Fruit fly (Drosophila melanogaster): ENCODE measurements around the gene Nnk.

The Nnk gene

DNA sequence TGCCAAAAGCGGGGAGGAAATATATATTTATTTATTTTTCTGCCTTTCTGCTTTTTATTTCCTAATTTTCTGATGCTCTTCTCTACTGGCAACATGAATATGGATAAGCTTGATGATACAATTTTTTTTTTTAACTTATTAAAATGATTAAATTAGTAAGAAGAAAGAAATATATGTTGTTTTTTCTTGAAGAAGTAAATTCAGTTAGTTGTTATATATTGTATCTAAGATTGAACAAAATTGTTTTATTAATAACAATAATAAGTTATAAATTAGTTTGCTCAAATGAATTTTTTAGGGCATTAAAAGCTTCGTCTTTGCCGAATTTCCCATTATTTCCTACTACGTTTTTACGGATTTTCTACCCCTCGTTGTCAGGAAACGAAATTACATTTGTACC, 25.5 kb upstream of the Nnk start (continued):
- no peak for TF ChIP-seq sob (GFP tag; IDR thresholded peaks at IDR 0.05)
- TF ChIP-seq Hmx (GFP tag; optimal IDR thresholded peaks at IDR 0.05): no peak
- no peak for TF ChIP-seq CG9817 (tag; optimal IDR thresholded peaks at IDR 0.05)
- TF ChIP-seq CG9876 (GFP tag; optimal IDR thresholded peaks at IDR 0.05): no peak
- TF ChIP-seq Ada2b (GFP tag; IDR thresholded peaks at IDR 0.05): no peak
- no peak for TF ChIP-seq Lhr (GFP tag; optimal IDR thresholded peaks at IDR 0.05)
- TF ChIP-seq row (GFP tag; IDR thresholded peaks at IDR 0.05): peak; percentile 13; the same call in 1 of the 3 replicates

DNA sequence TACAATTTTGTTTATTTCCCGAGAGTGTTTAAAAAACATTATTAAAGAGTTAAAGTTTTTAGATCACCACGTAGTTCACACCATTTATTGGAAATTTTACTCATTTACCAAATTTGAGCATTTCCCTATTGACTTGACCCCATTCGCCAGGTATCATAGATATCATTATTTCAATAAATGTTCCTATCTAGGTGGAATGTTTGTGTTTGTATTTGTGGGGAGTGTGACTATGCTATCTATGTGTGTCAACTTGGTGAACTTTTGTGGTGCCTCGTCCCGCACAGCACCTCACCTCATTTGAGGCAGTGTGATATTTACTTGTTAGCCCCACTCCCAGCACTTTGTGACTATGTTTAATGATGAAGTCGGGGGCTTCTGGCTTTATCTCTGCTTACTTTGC, 23.6 kb upstream of the Nnk start:
- TF ChIP-seq CG9797 (GFP tag; optimal IDR thresholded peaks at IDR 0.05) (no peak), PHDP (tag; optimal IDR thresholded peaks at IDR 0.05) (peak; percentile 50), mirr (GFP tag; optimal IDR thresholded peaks at IDR 0.05) (peak; percentile 34), CG17385 (GFP tag; optimal IDR thresholded peaks at IDR 0.05) (peak; percentile 23), D (optimal IDR thresholded peaks at IDR 0.05) (no peak), D (GFP tag; optimal IDR thresholded peaks at IDR 0.05) (peak; percentile 25), pho (GFP tag; optimal IDR thresholded peaks at IDR 0.05) (no peak), Opbp (GFP tag; IDR thresholded peaks at IDR 0.05; ENCODE audit: partially characterized antibody) (no peak), caup (GFP tag; optimal IDR thresholded peaks at IDR 0.05; ENCODE audit: severe bottlenecking) (peak; percentile 4), HLH4C (GFP tag; IDR thresholded peaks at IDR 0.05; ENCODE audit: partially characterized antibody) (no peak), CG11723 (GFP tag; optimal IDR thresholded peaks at IDR 0.05) (peak; percentile 17), CG2875 (GFP tag; optimal IDR thresholded peaks at IDR 0.05) (peak; percentile 60), CG13424 (tag; optimal IDR thresholded peaks at IDR 0.05) (peak; percentile 18), CG10267 (tag; optimal IDR thresholded peaks at IDR 0.05) (no peak), NC2β (GFP tag; optimal IDR thresholded peaks at IDR 0.05) (no peak), Sin3A (optimal IDR thresholded peaks at IDR 0.05) (no peak), CG3726 (GFP tag; IDR thresholded peaks at IDR 0.05) (no peak), peb (GFP tag; IDR thresholded peaks at IDR 0.05) (no peak), btn (GFP tag; optimal IDR thresholded peaks at IDR 0.05) (no peak), ro (GFP tag; IDR thresholded peaks at IDR 0.05) (no peak), CG11696 (GFP tag; IDR thresholded peaks at IDR 0.05) (no peak), sima (GFP tag; optimal IDR thresholded peaks at IDR 0.05) (no peak), fd102C (GFP tag; optimal IDR thresholded peaks at IDR 0.05) (no peak), CG13123 (GFP tag; optimal IDR thresholded peaks at IDR 0.05) (no peak), tgo (GFP tag; IDR thresholded peaks at IDR 0.05) (no peak), E2f2 (GFP tag; IDR thresholded peaks at IDR 0.05) (no peak), CG4707 (GFP tag; optimal IDR thresholded peaks at IDR 0.05) (peak; percentile 50), run (tag; optimal IDR thresholded peaks at IDR 0.05) (no peak), CG33557 (GFP tag; optimal IDR thresholded peaks at IDR 0.05) (peak; percentile 62), CG43689 (GFP tag; IDR thresholded peaks at IDR 0.05) (no peak), grau (tag; optimal IDR thresholded peaks at IDR 0.05) (no peak), Side (GFP tag; optimal IDR thresholded peaks at IDR 0.05) (peak; percentile 30), pita (GFP tag; optimal IDR thresholded peaks at IDR 0.05) (no peak), CG34422 (GFP tag; IDR thresholded peaks at IDR 0.05) (0 out of 3 replicates have a peak, but pooled peaks have one; percentile 15), CG42726 (GFP tag; IDR thresholded peaks at IDR 0.05; ENCODE audit: partially characterized antibody) (no peak), Ssrp (tag; optimal IDR thresholded peaks at IDR 0.05) (no peak), her (GFP tag; optimal IDR thresholded peaks at IDR 0.05) (no peak), CG31224 (GFP tag; IDR thresholded peaks at IDR 0.05) (no peak), Hr51 (GFP tag; optimal IDR thresholded peaks at IDR 0.05) (no peak), CG12769 (tag; optimal IDR thresholded peaks at IDR 0.05) (peak; percentile 33), crol (GFP tag; IDR thresholded peaks at IDR 0.05) (peak; percentile 68), ap (GFP tag; IDR thresholded peaks at IDR 0.05) (no peak), seq (GFP tag; IDR thresholded peaks at IDR 0.05) (no peak), CG5953 (GFP tag; IDR thresholded peaks at IDR 0.05) (no peak; the same call in 1 of the 2 replicates)
